Worm (Caenorhabditis elegans) whole organism, late embryonic: Measurements from ENCODE around the gene C33D9.8.
A peak's percentile ranks its signal among the peaks of the same experiment; 100 is the strongest.

Source experiments
- C08G9.2 ChIP-seq: sonication (generic microtip); optimal IDR thresholded peaks from 2 replicates; lab custom pipeline; 2016; ENCODE audit warnings: mild to moderate bottlenecking, missing genetic modification characterization, moderate library complexity, missing compliant biosample characterization
- C38D4.7 ChIP-seq: fragments of 200-800 bp; sonication (Bioruptor generic); optimal IDR thresholded peaks from 2 replicates; lab custom pipeline; 2018; ENCODE audit warnings: mild to moderate bottlenecking, missing genetic modification characterization, moderate library complexity, missing compliant biosample characterization
- K02D7.2 ChIP-seq: sonication (generic microtip); optimal IDR thresholded peaks from 2 replicates; lab custom pipeline; 2017; ENCODE audit warnings: mild to moderate bottlenecking, missing genetic modification characterization, missing compliant biosample characterization
- T23F11.4 ChIP-seq: fragments of 200-800 bp; sonication (Bioruptor generic); optimal IDR thresholded peaks from 2 replicates; lab custom pipeline; 2018; ENCODE audit warnings: mild to moderate bottlenecking, missing genetic modification characterization, missing compliant biosample characterization
- ahr-1 ChIP-seq: sonication (generic microtip); optimal IDR thresholded peaks from 2 replicates; lab custom pipeline; 2016; ENCODE audit warnings: missing genetic modification characterization, missing compliant biosample characterization
- ceh-18 ChIP-seq: sonication (generic microtip); optimal IDR thresholded peaks from 2 replicates; lab custom pipeline; 2016; ENCODE audit warnings: missing genetic modification characterization, missing compliant biosample characterization
- ceh-19 ChIP-seq: fragments of 200-800 bp; sonication (Bioruptor generic); optimal IDR thresholded peaks from 2 replicates; lab custom pipeline; 2018; ENCODE audit warnings: mild to moderate bottlenecking, missing genetic modification characterization, missing compliant biosample characterization
- ceh-2 ChIP-seq: sonication (generic microtip); optimal IDR thresholded peaks from 2 replicates; lab custom pipeline; 2016; ENCODE audit warnings: missing genotype, missing genetic modification characterization, missing compliant biosample characterization
- ceh-22 ChIP-seq: sonication (generic microtip); optimal IDR thresholded peaks from 2 replicates; lab custom pipeline; 2017; ENCODE audit warnings: missing biosample characterization, missing genetic modification characterization
- ceh-31 ChIP-seq: sonication (generic microtip); optimal IDR thresholded peaks from 2 replicates; lab custom pipeline; 2016; ENCODE audit warnings: missing genetic modification characterization, missing compliant biosample characterization
- ceh-45 ChIP-seq: fragments of 200-800 bp; sonication (Bioruptor generic); IDR thresholded peaks from 2 replicates; pipeline ENCODE4 v1.3.6; 2022; ENCODE audit warnings: missing genetic modification reagents, missing genetic modification characterization, missing compliant biosample characterization
- ceh-6 ChIP-seq: fragments of 200-800 bp; sonication (Bioruptor generic); optimal IDR thresholded peaks from 2 replicates; lab custom pipeline; 2018; ENCODE audit warnings: mild to moderate bottlenecking, missing genetic modification characterization, missing compliant biosample characterization
- ceh-9 ChIP-seq: sonication (generic microtip); optimal IDR thresholded peaks from 2 replicates; lab custom pipeline; 2016; ENCODE audit warnings: mild to moderate bottlenecking, missing genetic modification characterization, inconsistent platforms, missing compliant biosample characterization
- elt-2 ChIP-seq: sonication (generic microtip); optimal IDR thresholded peaks from 2 replicates; lab custom pipeline; 2016; ENCODE audit warnings: missing genetic modification reagents, missing genetic modification characterization, missing compliant biosample characterization
- ets-4 ChIP-seq: sonication (generic microtip); optimal IDR thresholded peaks from 2 replicates; lab custom pipeline; 2016; ENCODE audit warnings: missing genetic modification characterization, missing compliant biosample characterization
- fax-1 ChIP-seq: sonication (generic microtip); optimal IDR thresholded peaks from 2 replicates; lab custom pipeline; 2016; ENCODE audit warnings: missing genotype, missing genetic modification characterization, missing compliant biosample characterization
- fkh-10 ChIP-seq: fragments of 150-350 bp; optimal IDR thresholded peaks from 2 replicates; lab custom pipeline; 2014; ENCODE audit warnings: missing biosample characterization, missing genetic modification reagents, missing genetic modification characterization
- hlh-13 ChIP-seq: fragments of 200-800 bp; sonication (Bioruptor generic); optimal IDR thresholded peaks from 2 replicates; lab custom pipeline; 2018; ENCODE audit warnings: mild to moderate bottlenecking, missing genetic modification characterization, missing compliant biosample characterization
- hlh-30 ChIP-seq: sonication (generic microtip); optimal IDR thresholded peaks from 2 replicates; lab custom pipeline; 2017; ENCODE audit warnings: antibody characterized with exemption, missing genetic modification characterization, missing compliant biosample characterization; ENCODE audit not compliant: insufficient read depth
- hlh-6 ChIP-seq: sonication (generic microtip); optimal IDR thresholded peaks from 2 replicates; lab custom pipeline; 2016; ENCODE audit warnings: missing genotype, missing genetic modification characterization, missing compliant biosample characterization
- hlh-8 ChIP-seq: sonication (generic microtip); optimal IDR thresholded peaks from 2 replicates; lab custom pipeline; 2016; ENCODE audit warnings: missing genotype, missing genetic modification characterization, missing compliant biosample characterization
- lin-11 ChIP-seq: fragments of 200-800 bp; sonication (Bioruptor generic); optimal IDR thresholded peaks from 2 replicates; lab custom pipeline; 2018; ENCODE audit warnings: mild to moderate bottlenecking, missing genetic modification characterization, missing compliant biosample characterization
- nfya-1 ChIP-seq: sonication (generic microtip); optimal IDR thresholded peaks from 2 replicates; lab custom pipeline; 2017; ENCODE audit warnings: missing genetic modification characterization, mild to moderate bottlenecking, missing compliant biosample characterization, antibody characterized with exemption, moderate library complexity
- nhr-11 ChIP-seq: fragments of 150-350 bp; optimal IDR thresholded peaks from 2 replicates; lab custom pipeline; 2014; ENCODE audit warnings: missing biosample characterization, missing genetic modification characterization
- nhr-232 ChIP-seq: sonication (generic microtip); optimal IDR thresholded peaks from 2 replicates; lab custom pipeline; 2016; ENCODE audit warnings: missing genetic modification characterization, missing compliant biosample characterization
- npax-4 ChIP-seq: sonication (generic microtip); optimal IDR thresholded peaks from 2 replicates; lab custom pipeline; 2016; ENCODE audit warnings: missing genetic modification characterization, missing compliant biosample characterization
- pax-1 ChIP-seq: fragments of 150-350 bp; optimal IDR thresholded peaks from 2 replicates; lab custom pipeline; 2014; ENCODE audit warnings: missing biosample characterization, missing genetic modification characterization
- pha-2 ChIP-seq: sonication (generic microtip); optimal IDR thresholded peaks from 2 replicates; lab custom pipeline; 2017; ENCODE audit warnings: mild to moderate bottlenecking, missing genetic modification characterization, missing compliant biosample characterization
- pqm-1 ChIP-seq: sonication (generic microtip); optimal IDR thresholded peaks from 2 replicates; lab custom pipeline; 2016; ENCODE audit warnings: missing genetic modification characterization, missing compliant biosample characterization
- ref-2 ChIP-seq: sonication (generic microtip); optimal IDR thresholded peaks from 2 replicates; lab custom pipeline; 2016; ENCODE audit warnings: missing genetic modification characterization, missing compliant biosample characterization
- rnt-1 ChIP-seq: sonication (generic microtip); optimal IDR thresholded peaks from 2 replicates; lab custom pipeline; 2016; ENCODE audit warnings: missing genetic modification characterization, missing compliant biosample characterization
- sdc-2 ChIP-seq: sonication (generic microtip); optimal IDR thresholded peaks from 2 replicates; lab custom pipeline; 2016; ENCODE audit warnings: missing genotype, missing genetic modification characterization, missing compliant biosample characterization
- sox-2 ChIP-seq: fragments of 200-800 bp; sonication (Bioruptor generic); IDR thresholded peaks from 2 replicates; pipeline ENCODE4 v1.3.6; 2022; ENCODE audit warnings: missing genetic modification reagents, missing genetic modification characterization, missing compliant biosample characterization
- sox-4 ChIP-seq: sonication (generic microtip); optimal IDR thresholded peaks from 2 replicates; lab custom pipeline; 2017; ENCODE audit warnings: mild to moderate bottlenecking, missing genetic modification characterization, inconsistent platforms, missing compliant biosample characterization
- ttx-3 ChIP-seq: sonication (generic microtip); optimal IDR thresholded peaks from 2 replicates; lab custom pipeline; 2016; ENCODE audit warnings: missing genetic modification reagents, missing genetic modification characterization, missing compliant biosample characterization
- unc-3 ChIP-seq, 2 experiments: fragments of 200-800 bp in 1 of 2; sonication (Bioruptor generic) in 1 of 2; sonication (generic microtip) in 1 of 2; conservative IDR thresholded peaks in 1 of 2; optimal IDR thresholded peaks in 1 of 2; 2 replicates each; pipeline versions ENCODE4 v1.3.6 to Lab custom; 2016 to 2022; ENCODE audit warnings: missing compliant biosample characterization in 2 of 2, missing genetic modification characterization in 2 of 2, missing genetic modification reagents in 1 of 2
- unc-42 ChIP-seq: sonication (generic microtip); optimal IDR thresholded peaks from 2 replicates; lab custom pipeline; 2016; ENCODE audit warnings: missing genotype, missing genetic modification characterization, missing compliant biosample characterization
- unc-55 ChIP-seq: sonication (generic microtip); optimal IDR thresholded peaks from 2 replicates; lab custom pipeline; 2017; ENCODE audit warnings: missing biosample characterization, missing genetic modification reagents, missing genetic modification characterization
- unc-86 ChIP-seq: sonication (generic microtip); optimal IDR thresholded peaks from 2 replicates; lab custom pipeline; 2016; ENCODE audit warnings: missing genetic modification characterization, missing compliant biosample characterization

Gene C33D9.8

ce11 chrIV:8782172-8782571 lies 4.4 kb downstream of the C33D9.8 start (continued):
- TF ChIP-seq sox-2 (GFP tag; lab: Robert Waterston, UW) (peak; percentile 82), nhr-11 (tag; lab: Kevin White, UChicago) (no peak), ceh-9 (tag; lab: Kevin White, UChicago) (no peak), sox-4 (tag; lab: Kevin White, UChicago) (no peak), hlh-6 (tag; lab: Kevin White, UChicago) (no peak), C38D4.7 (GFP tag; lab: Kevin White, UChicago) (no peak), lin-11 (no peak), T23F11.4 (peak; percentile 2), ref-2 (tag; lab: Kevin White, UChicago) (peak; percentile 97), nfya-1 (tag; lab: Kevin White, UChicago) (peak; percentile 91), rnt-1 (tag; lab: Kevin White, UChicago) (peak; percentile 79), fax-1 (tag; lab: Kevin White, UChicago) (peak; percentile 27), unc-3 (GFP tag; conservative IDR thresholded peaks at IDR 0.05; lab: Robert Waterston, UW) (no peak), unc-3 (tag; optimal IDR thresholded peaks at IDR 0.05; lab: Kevin White, UChicago) (peak; percentile 41), unc-86 (tag; lab: Kevin White, UChicago) (peak; percentile 17)
- TF ChIP-seq, all 69 proteins: peak for 33

- TF ChIP-seq ceh-22 (tag; lab: Kevin White, UChicago), result no peak
- TF ChIP-seq ceh-19, result no peak
- no peak for TF ChIP-seq fkh-10 (GFP tag; lab: Kevin White, UChicago)
- no peak for TF ChIP-seq ttx-3 (tag; lab: Kevin White, UChicago)
- TF ChIP-seq unc-3 (GFP tag; conservative IDR thresholded peaks at IDR 0.05; lab: Robert Waterston, UW), result no peak
- no peak for TF ChIP-seq unc-3 (tag; optimal IDR thresholded peaks at IDR 0.05; lab: Kevin White, UChicago)
- no peak for TF ChIP-seq ceh-18 (tag; lab: Kevin White, UChicago)
- no peak for TF ChIP-seq T23F11.4
- TF ChIP-seq hlh-8 (tag; lab: Kevin White, UChicago), result no peak
- TF ChIP-seq C38D4.7 (GFP tag; lab: Kevin White, UChicago), result no peak
- TF ChIP-seq ceh-31 (tag; lab: Kevin White, UChicago), result no peak
- TF ChIP-seq elt-2 (tag; lab: Kevin White, UChicago), result no peak
- TF ChIP-seq ceh-9 (tag; lab: Kevin White, UChicago), result no peak
- no peak for TF ChIP-seq pqm-1 (tag; lab: Kevin White, UChicago)
- TF ChIP-seq rnt-1 (tag; lab: Kevin White, UChicago), result no peak
- no peak for TF ChIP-seq nhr-232
- TF ChIP-seq pha-2 (tag; lab: Kevin White, UChicago), result no peak
- TF ChIP-seq nhr-11 (tag; lab: Kevin White, UChicago), result no peak
- no peak for TF ChIP-seq ceh-2 (tag; lab: Kevin White, UChicago)
These were observed 8.5 kb downstream of the C33D9.8 start, which contains the start of gene C33D9.6 for ce11 chrIV:8778045-8778444. C33D9.6 (minus strand) TSS chrIV:8778145.

DNA sequence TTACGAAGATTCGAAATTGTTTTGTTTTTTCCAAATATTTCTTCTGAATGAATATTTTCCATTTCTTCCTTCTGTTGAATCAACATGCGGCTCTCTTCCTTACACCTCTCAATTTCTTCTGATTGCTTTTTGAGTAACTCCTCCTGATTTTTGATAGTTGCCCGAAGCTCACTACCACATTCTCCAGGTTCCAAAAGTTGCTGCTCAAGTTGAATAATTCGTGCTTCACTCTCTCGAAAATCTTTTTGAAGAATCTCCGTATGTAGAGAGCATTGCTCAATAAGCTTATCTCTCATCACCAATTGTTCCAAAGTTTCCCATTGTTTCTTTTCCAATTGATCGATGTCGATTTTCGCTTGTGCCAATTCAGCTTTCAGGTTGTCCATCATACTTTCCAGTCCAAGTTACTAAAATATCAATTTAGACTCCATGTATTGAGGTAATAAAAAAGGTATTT lies 13.7 kb downstream of the C33D9.8 start, which contains the start of gene F20C5.6:
Gene F20C5.6, minus strand, starts transcription at position 407 of the 457 bp plus-strand sequence.
- TF ChIP-seq K02D7.2, result no peak
- no peak for TF ChIP-seq ceh-45 (GFP tag; lab: Robert Waterston, UW)
- no peak for TF ChIP-seq npax-4 (tag; lab: Kevin White, UChicago)
- no peak for TF ChIP-seq ceh-31 (tag; lab: Kevin White, UChicago)
- TF ChIP-seq ceh-6 (GFP tag; lab: Kevin White, UChicago), result no peak
- no peak for TF ChIP-seq hlh-8 (tag; lab: Kevin White, UChicago)
- TF ChIP-seq ets-4 (tag; lab: Kevin White, UChicago), result no peak
- no peak for TF ChIP-seq ceh-18 (tag; lab: Kevin White, UChicago)
- TF ChIP-seq unc-3 (GFP tag; conservative IDR thresholded peaks at IDR 0.05; lab: Robert Waterston, UW), result no peak
- TF ChIP-seq unc-3 (tag; optimal IDR thresholded peaks at IDR 0.05; lab: Kevin White, UChicago), result no peak

DNA sequence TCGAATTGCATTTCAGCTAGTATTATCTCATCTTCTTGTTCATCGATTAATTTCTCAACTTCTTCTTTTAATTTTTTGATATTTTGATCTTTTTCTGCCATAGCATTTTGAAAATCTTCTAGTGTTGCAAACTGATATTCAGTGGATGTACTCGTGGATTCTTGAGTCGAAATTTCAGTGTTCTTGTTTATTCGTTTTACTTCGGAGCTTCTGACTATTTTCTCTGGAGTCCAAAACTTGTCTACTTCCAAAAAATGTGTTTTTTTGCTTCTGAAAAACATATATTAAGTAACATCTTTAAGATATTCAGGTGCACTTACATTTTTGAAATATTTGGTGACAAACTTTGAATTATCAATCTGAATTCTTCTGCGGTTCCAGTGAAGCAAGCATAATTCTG lies 17.0 kb downstream of the C33D9.8 start, which contains the start of gene F20C5.5:
Gene F20C5.5, minus strand, starts transcription at position 101 of the 400 bp plus-strand sequence.
- TF ChIP-seq ceh-45 (GFP tag; lab: Robert Waterston, UW), result no peak

DNA sequence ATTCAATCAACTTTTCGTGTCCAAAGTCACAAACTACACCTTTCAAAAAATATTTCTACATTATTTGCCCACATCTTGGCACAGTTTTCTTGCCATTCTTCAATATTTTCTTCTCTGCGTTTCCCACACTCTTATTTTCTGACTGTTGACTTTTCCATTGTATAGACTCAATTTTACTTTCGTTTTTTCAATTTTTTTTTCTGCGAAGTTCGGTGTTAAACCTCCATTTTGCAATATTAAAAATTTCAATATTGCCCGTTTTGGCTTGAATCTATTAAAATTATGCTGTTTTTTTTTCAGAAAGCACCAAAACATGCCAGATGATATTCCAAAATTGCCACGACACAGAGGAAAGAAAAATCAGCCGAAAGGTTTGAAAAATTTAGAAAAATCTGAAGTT lies 22.0 kb downstream of the C33D9.8 start, which contains the start of gene cdc-50.B:
Gene cdc-50.B, plus strand, starts transcription at position 301 of the 400 bp plus-strand sequence.
- TF ChIP-seq ttx-3 (tag; lab: Kevin White, UChicago) (no peak), pqm-1 (tag; lab: Kevin White, UChicago) (no peak), hlh-30 (tag; lab: Kevin White, UChicago) (no peak), fax-1 (tag; lab: Kevin White, UChicago) (no peak), elt-2 (tag; lab: Kevin White, UChicago) (no peak), unc-86 (tag; lab: Kevin White, UChicago) (no peak), C08G9.2 (tag; lab: Kevin White, UChicago) (no peak), ceh-6 (GFP tag; lab: Kevin White, UChicago) (no peak), unc-42 (tag; lab: Kevin White, UChicago) (no peak), npax-4 (tag; lab: Kevin White, UChicago) (no peak), rnt-1 (tag; lab: Kevin White, UChicago) (no peak), ceh-9 (tag; lab: Kevin White, UChicago) (no peak), ahr-1 (no peak), hlh-13 (GFP tag; lab: Kevin White, UChicago) (no peak), unc-55 (GFP tag; lab: Kevin White, UChicago) (no peak), pax-1 (tag; lab: Kevin White, UChicago) (no peak), sdc-2 (tag; lab: Kevin White, UChicago) (no peak)
